Worm (Caenorhabditis elegans) whole organism, L2 larva: ENCODE results near the gene ant-1.1.

Experiments
- C34F6.9 ChIP-seq: fragments of 150-350 bp; optimal IDR thresholded peaks from 2 replicates; lab custom pipeline; 2014; ENCODE audit warnings: missing biosample characterization, missing genetic modification characterization
- F13H6.1 ChIP-seq: sonication (generic microtip); optimal IDR thresholded peaks from 2 replicates; lab custom pipeline; 2016; ENCODE audit warnings: missing genetic modification characterization, missing compliant biosample characterization
- R02D3.7 ChIP-seq: fragments of 150-350 bp; optimal IDR thresholded peaks from 2 replicates; lab custom pipeline; 2014; ENCODE audit warnings: missing biosample characterization, missing genetic modification characterization
- Y55F3AM.14 ChIP-seq: fragments of 200-800 bp; sonication (Bioruptor generic); optimal IDR thresholded peaks from 2 replicates; lab custom pipeline; 2018; ENCODE audit warnings: mild to moderate bottlenecking, missing genetic modification characterization, missing compliant biosample characterization
- ZK546.5 ChIP-seq: sonication (generic microtip); optimal IDR thresholded peaks from 2 replicates; lab custom pipeline; 2017; ENCODE audit warnings: missing biosample characterization, missing genetic modification characterization
- alr-1 ChIP-seq: fragments of 150-350 bp; optimal IDR thresholded peaks from 2 replicates; lab custom pipeline; 2014; ENCODE audit warnings: missing biosample characterization, missing genetic modification characterization
- blmp-1 ChIP-seq: sonication (generic microtip); optimal IDR thresholded peaks from 2 replicates; lab custom pipeline; 2017; ENCODE audit warnings: missing genetic modification characterization, mild to moderate bottlenecking, missing compliant biosample characterization, antibody characterized with exemption, moderate library complexity; ENCODE audit not compliant: insufficient read depth
- ceh-16 ChIP-seq: fragments of 150-350 bp; optimal IDR thresholded peaks from 2 replicates; lab custom pipeline; 2014; ENCODE audit warnings: missing biosample characterization, missing genetic modification characterization
- ceh-82 ChIP-seq: fragments of 150-350 bp; optimal IDR thresholded peaks from 2 replicates; lab custom pipeline; 2014; ENCODE audit warnings: missing biosample characterization, missing genetic modification characterization
- dmd-4 ChIP-seq: sonication (generic microtip); optimal IDR thresholded peaks from 2 replicates; lab custom pipeline; 2017; ENCODE audit warnings: missing biosample characterization, missing genetic modification characterization
- egl-27 ChIP-seq: sonication (generic microtip); optimal IDR thresholded peaks from 3 replicates; lab custom pipeline; 2017; ENCODE audit warnings: missing biosample characterization, missing genetic modification reagents, missing genetic modification characterization
- elt-1 ChIP-seq: fragments of 150-350 bp; optimal IDR thresholded peaks from 2 replicates; lab custom pipeline; 2014; ENCODE audit warnings: missing biosample characterization, missing genetic modification characterization
- elt-3 ChIP-seq: sonication (generic microtip); optimal IDR thresholded peaks from 2 replicates; lab custom pipeline; 2017; ENCODE audit warnings: missing biosample characterization, missing genetic modification characterization
- fos-1 ChIP-seq: fragments of 150-350 bp; optimal IDR thresholded peaks from 2 replicates; lab custom pipeline; 2014; ENCODE audit warnings: missing biosample characterization, missing genetic modification characterization
- lin-11 ChIP-seq: fragments of 150-350 bp; sonication (generic microtip); optimal IDR thresholded peaks from 2 replicates; lab custom pipeline; 2014; ENCODE audit warnings: missing biosample characterization, missing genetic modification characterization, inconsistent platforms, mixed read lengths
- lin-13 ChIP-seq: fragments of 150-350 bp; optimal IDR thresholded peaks from 2 replicates; lab custom pipeline; 2014; ENCODE audit warnings: missing biosample characterization, missing genetic modification reagents, missing genetic modification characterization
- lin-39 ChIP-seq: fragments of 150-350 bp; optimal IDR thresholded peaks from 2 replicates; lab custom pipeline; 2014; ENCODE audit warnings: missing biosample characterization, missing genetic modification reagents, missing genetic modification characterization
- lsy-2 ChIP-seq, 2 experiments: fragments of 150-350 bp in 1 of 2; sonication (generic microtip) in 1 of 2; optimal IDR thresholded peaks; 2 replicates each; lab custom pipeline; 2014 to 2017; ENCODE audit warnings: missing biosample characterization in 2 of 2, missing genetic modification characterization in 2 of 2
- mbf-1 ChIP-seq: sonication (generic microtip); optimal IDR thresholded peaks from 2 replicates; lab custom pipeline; 2017; ENCODE audit warnings: missing biosample characterization, missing genetic modification characterization
- nhr-10 ChIP-seq: sonication (generic microtip); optimal IDR thresholded peaks from 2 replicates; lab custom pipeline; 2017; ENCODE audit warnings: missing biosample characterization, missing genetic modification characterization
- nhr-11 ChIP-seq: fragments of 150-350 bp; optimal IDR thresholded peaks from 2 replicates; lab custom pipeline; 2014; ENCODE audit warnings: missing biosample characterization, missing genetic modification characterization
- nhr-129 ChIP-seq: fragments of 150-350 bp; optimal IDR thresholded peaks from 2 replicates; lab custom pipeline; 2014; ENCODE audit warnings: missing biosample characterization, missing genetic modification characterization
- nhr-21 ChIP-seq: fragments of 150-350 bp; optimal IDR thresholded peaks from 2 replicates; lab custom pipeline; 2014; ENCODE audit warnings: missing biosample characterization, missing genetic modification characterization
- nhr-23 ChIP-seq: fragments of 150-350 bp; optimal IDR thresholded peaks from 2 replicates; lab custom pipeline; 2014; ENCODE audit warnings: missing biosample characterization, missing genetic modification reagents, missing genetic modification characterization
- nhr-237 ChIP-seq: fragments of 150-350 bp; optimal IDR thresholded peaks from 2 replicates; lab custom pipeline; 2014; ENCODE audit warnings: missing biosample characterization, missing genetic modification characterization
- nhr-25 ChIP-seq: fragments of 150-350 bp; sonication (generic microtip); optimal IDR thresholded peaks from 3 replicates; lab custom pipeline; 2014; ENCODE audit warnings: missing biosample characterization, missing genetic modification characterization
- nhr-6 ChIP-seq: fragments of 150-350 bp; optimal IDR thresholded peaks from 2 replicates; lab custom pipeline; 2014; ENCODE audit warnings: missing biosample characterization, missing genetic modification characterization
- nhr-77 ChIP-seq: fragments of 150-350 bp; optimal IDR thresholded peaks from 2 replicates; lab custom pipeline; 2014; ENCODE audit warnings: missing biosample characterization, missing genetic modification characterization
- peb-1 ChIP-seq: fragments of 150-350 bp; optimal IDR thresholded peaks from 2 replicates; lab custom pipeline; 2014; ENCODE audit warnings: missing biosample characterization, missing genetic modification characterization
- sma-3 ChIP-seq: sonication (generic microtip); optimal IDR thresholded peaks from 2 replicates; lab custom pipeline; 2016; ENCODE audit warnings: missing genetic modification reagents, missing genetic modification characterization, missing compliant biosample characterization
- sma-9 ChIP-seq, 2 experiments: fragments of 150-350 bp in 1 of 2; sonication (generic microtip) in 1 of 2; optimal IDR thresholded peaks; 2 replicates each; lab custom pipeline; 2014 to 2016; ENCODE audit warnings: missing genetic modification characterization in 2 of 2, mild to moderate bottlenecking in 1 of 2, missing biosample characterization in 1 of 2, missing compliant biosample characterization in 1 of 2, missing genetic modification reagents in 1 of 2, moderate library complexity in 1 of 2
- snpc-4 ChIP-seq: fragments of 150-350 bp; optimal IDR thresholded peaks from 2 replicates; lab custom pipeline; 2014; ENCODE audit warnings: missing biosample characterization, missing genetic modification characterization
- unc-55 ChIP-seq: fragments of 150-350 bp; sonication (generic microtip); optimal IDR thresholded peaks from 3 replicates; lab custom pipeline; 2014; ENCODE audit warnings: missing biosample characterization, missing genetic modification reagents, missing genetic modification characterization
- unc-62 ChIP-seq: fragments of 150-350 bp; optimal IDR thresholded peaks from 2 replicates; lab custom pipeline; 2014; ENCODE audit warnings: missing biosample characterization, missing genetic modification reagents, missing genetic modification characterization
- ztf-1 ChIP-seq: fragments of 200-800 bp; sonication (Bioruptor generic); conservative IDR thresholded peaks from 2 replicates; pipeline ENCODE4 v1.3.6; 2022; ENCODE audit warnings: missing genetic modification characterization, missing compliant biosample characterization
- ztf-11 ChIP-seq: sonication (generic microtip); optimal IDR thresholded peaks from 2 replicates; lab custom pipeline; 2017; ENCODE audit warnings: missing biosample characterization, missing genetic modification characterization
- ztf-4 ChIP-seq: fragments of 150-350 bp; optimal IDR thresholded peaks from 2 replicates; lab custom pipeline; 2014; ENCODE audit warnings: missing biosample characterization, missing genetic modification characterization

ant-1.1 gene

DNA sequence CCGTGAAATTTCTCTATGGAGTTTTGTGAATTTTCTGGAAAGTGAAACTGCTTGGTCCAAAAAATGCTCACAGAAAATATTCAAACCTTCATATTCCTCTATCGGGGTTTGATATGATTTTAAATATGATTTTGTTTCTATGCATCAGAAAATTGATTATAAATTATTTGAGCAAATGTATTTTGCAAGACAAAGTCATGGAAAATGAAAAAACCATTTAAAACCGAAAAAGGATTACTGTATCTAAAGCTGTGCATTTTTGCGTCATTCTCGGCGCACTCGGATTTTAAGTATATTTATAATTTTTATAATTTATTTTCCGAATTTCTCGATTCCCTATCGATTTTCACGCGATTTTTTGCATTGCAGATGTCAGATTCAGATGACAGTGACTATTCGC, 8.5 kb downstream of the ant-1.1 start, which contains the start of gene pssy-2:
Gene pssy-2, plus strand, starts transcription at position 301 of the 400 bp plus-strand sequence.
- TF ChIP-seq ztf-11 (tag; lab: Kevin White, UChicago), result no peak
- no peak for TF ChIP-seq nhr-237
- TF ChIP-seq sma-3 (GFP tag; lab: Kevin White, UChicago), result no peak
- no peak for TF ChIP-seq lsy-2 (tag; optimal IDR thresholded peaks at IDR 0.05; lab: Kevin White, UChicago)
- no peak for TF ChIP-seq C34F6.9 (tag; lab: Kevin White, UChicago)
- TF ChIP-seq mbf-1 (tag; lab: Kevin White, UChicago), result no peak

DNA sequence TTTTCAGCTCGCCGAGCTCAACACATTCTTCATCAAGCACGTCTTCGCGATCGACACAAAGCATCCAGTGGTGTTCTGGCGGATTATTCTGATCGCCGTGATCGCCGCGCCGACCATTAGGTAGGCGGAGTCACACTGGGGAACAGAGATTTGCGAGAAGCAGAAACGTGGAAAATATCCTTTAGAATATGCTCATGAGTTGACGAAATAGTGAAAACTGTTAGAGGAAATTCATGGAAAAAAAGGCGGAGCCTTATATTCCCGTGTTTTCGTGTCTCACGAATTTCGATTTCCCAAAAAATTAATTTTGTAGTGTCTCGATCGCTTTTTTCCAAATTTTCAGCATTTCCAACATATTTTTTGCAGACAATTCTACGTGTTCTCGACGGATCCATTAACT, 11.5 kb downstream of the ant-1.1 start:
- TF ChIP-seq fos-1 (tag; lab: Kevin White, UChicago) (no peak), nhr-237 (no peak), ztf-4 (tag; lab: Kevin White, UChicago) (no peak), blmp-1 (tag; lab: Kevin White, UChicago) (no peak), elt-3 (no peak), egl-27 (no peak), lin-13 (GFP tag; lab: Kevin White, UChicago) (no peak), C34F6.9 (tag; lab: Kevin White, UChicago) (no peak), nhr-23 (tag; lab: Kevin White, UChicago) (no peak), elt-1 (no peak), nhr-21 (tag; lab: Kevin White, UChicago) (no peak), alr-1 (no peak), peb-1 (tag; lab: Kevin White, UChicago) (no peak), lin-39 (tag; lab: Kevin White, UChicago) (no peak), lin-11 (no peak), nhr-25 (tag; lab: Kevin White, UChicago) (no peak), dmd-4 (no peak), R02D3.7 (tag; lab: Kevin White, UChicago) (no peak), nhr-10 (tag; lab: Kevin White, UChicago) (no peak), F13H6.1 (tag; lab: Kevin White, UChicago) (no peak)

DNA sequence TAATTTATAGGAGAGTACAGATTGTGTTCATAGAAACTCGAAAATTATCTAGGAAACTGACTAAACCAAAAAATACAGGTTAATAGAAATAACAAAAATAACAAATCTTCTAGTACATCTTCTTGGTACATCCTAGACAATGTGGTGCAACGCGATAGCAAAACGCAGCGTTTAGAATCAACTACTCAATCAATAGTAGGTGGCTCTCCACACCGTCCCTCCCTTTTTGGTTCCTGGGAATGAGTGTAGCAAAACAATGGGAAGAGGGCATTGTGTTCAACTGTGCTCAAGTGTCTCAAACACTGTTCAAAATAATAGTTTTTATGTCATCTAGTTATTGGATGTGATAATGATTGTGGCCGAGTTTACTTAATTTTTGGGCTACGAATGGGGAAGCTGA, 13.7 kb downstream of the ant-1.1 start, which contains the start of gene T27E9.6:
Gene T27E9.6, minus strand, starts transcription at position 101 of the 400 bp plus-strand sequence.
- TF ChIP-seq nhr-10 (tag; lab: Kevin White, UChicago) (no peak), lsy-2 (tag; optimal IDR thresholded peaks at IDR 0.05; lab: Kevin White, UChicago) (no peak), Y55F3AM.14 (GFP tag; lab: Kevin White, UChicago) (no peak), nhr-25 (tag; lab: Kevin White, UChicago) (no peak), ZK546.5 (tag; lab: Kevin White, UChicago) (no peak), snpc-4 (tag; lab: Kevin White, UChicago) (no peak), fos-1 (tag; lab: Kevin White, UChicago) (no peak), unc-62 (GFP tag; lab: Kevin White, UChicago) (no peak)
- TF ChIP-seq, all 48 proteins: peak for 0

ce11 chrIII:13484024-13484423, 21.1 kb downstream of the ant-1.1 start, which contains the start of gene acc-4:
Gene acc-4 (minus strand): TSS chrIII:13484124.
- TF ChIP-seq ZK546.5 (tag; lab: Kevin White, UChicago), result no peak
- TF ChIP-seq nhr-6 (tag; lab: Kevin White, UChicago), result no peak
- no peak for TF ChIP-seq nhr-25 (tag; lab: Kevin White, UChicago)
- TF ChIP-seq sma-9 (GFP tag; optimal IDR thresholded peaks at IDR 0.05; lab: Kevin White, UChicago), result no peak
- no peak for TF ChIP-seq sma-9 (tag; optimal IDR thresholded peaks at IDR 0.05; lab: Kevin White, UChicago)
- TF ChIP-seq ceh-16, result no peak
- no peak for TF ChIP-seq lsy-2 (tag; optimal IDR thresholded peaks at IDR 0.05; lab: Kevin White, UChicago)
- TF ChIP-seq unc-55 (GFP tag; lab: Kevin White, UChicago), result no peak
- TF ChIP-seq lin-13 (GFP tag; lab: Kevin White, UChicago), result no peak
- TF ChIP-seq nhr-77 (tag; lab: Kevin White, UChicago), result no peak
- TF ChIP-seq ceh-82, result no peak
- TF ChIP-seq ztf-1 (GFP tag; lab: Robert Waterston, UW), result no peak
- no peak for TF ChIP-seq peb-1 (tag; lab: Kevin White, UChicago)
- TF ChIP-seq nhr-11 (tag; lab: Kevin White, UChicago), result no peak
- no peak for TF ChIP-seq nhr-129
- no peak for TF ChIP-seq elt-3
